Worm (Caenorhabditis elegans) whole organism, L3 larva: ENCODE results near the gene nep-21.

Experiments
- ama-1 ChIP-seq: fragments of 150-350 bp; optimal IDR thresholded peaks from 2 replicates; lab custom pipeline; 2018
- ceh-28 ChIP-seq: fragments of 150-350 bp; optimal IDR thresholded peaks from 2 replicates; lab custom pipeline; 2014; ENCODE audit warnings: missing biosample characterization, missing genetic modification reagents, missing genetic modification characterization
- daf-12 ChIP-seq: fragments of 150-350 bp; optimal IDR thresholded peaks from 2 replicates; lab custom pipeline; 2014; ENCODE audit warnings: missing biosample characterization, missing genetic modification reagents, missing genetic modification characterization
- jun-1 ChIP-seq: fragments of 150-350 bp; optimal IDR thresholded peaks from 2 replicates; lab custom pipeline; 2014; ENCODE audit warnings: missing biosample characterization, missing genetic modification reagents, missing genetic modification characterization
- nhr-11 ChIP-seq: fragments of 150-350 bp; optimal IDR thresholded peaks from 2 replicates; lab custom pipeline; 2014; ENCODE audit warnings: missing biosample characterization, missing genetic modification characterization
- nhr-25 ChIP-seq: sonication (generic microtip); optimal IDR thresholded peaks from 2 replicates; lab custom pipeline; 2017; ENCODE audit warnings: missing biosample characterization, missing genetic modification characterization
- nhr-28 ChIP-seq: fragments of 150-350 bp; optimal IDR thresholded peaks from 2 replicates; lab custom pipeline; 2014; ENCODE audit warnings: missing biosample characterization, missing genetic modification characterization
- nhr-77 ChIP-seq: fragments of 150-350 bp; optimal IDR thresholded peaks from 2 replicates; lab custom pipeline; 2014; ENCODE audit warnings: missing biosample characterization, missing genetic modification characterization
- snpc-4 ChIP-seq: fragments of 150-350 bp; optimal IDR thresholded peaks from 2 replicates; lab custom pipeline; 2014; ENCODE audit warnings: missing biosample characterization, missing genetic modification characterization
- zag-1 ChIP-seq: fragments of 150-350 bp; optimal IDR thresholded peaks from 2 replicates; lab custom pipeline; 2014; ENCODE audit warnings: missing biosample characterization, missing genetic modification characterization
- ztf-4 ChIP-seq: fragments of 150-350 bp; optimal IDR thresholded peaks from 2 replicates; lab custom pipeline; 2014; ENCODE audit warnings: missing biosample characterization, missing genetic modification characterization

- no peak for TF ChIP-seq nhr-28
- no peak for TF ChIP-seq zag-1 (tag; lab: Kevin White, UChicago)
- TF ChIP-seq ama-1 (lab: Kevin White, UChicago) = no peak
- TF ChIP-seq nhr-25 (tag; lab: Kevin White, UChicago) = no peak
- no peak for TF ChIP-seq snpc-4
- TF ChIP-seq nhr-11 = no peak
- TF ChIP-seq ceh-28 (tag; lab: Kevin White, UChicago) = no peak
- TF ChIP-seq daf-12 (tag; lab: Kevin White, UChicago) = no peak
- no peak for TF ChIP-seq ztf-4 (tag; lab: Kevin White, UChicago)
- TF ChIP-seq jun-1 (tag; lab: Kevin White, UChicago) = no peak
- TF ChIP-seq nhr-77 (tag; lab: Kevin White, UChicago) = no peak
These were observed 30.5 kb upstream of the nep-21 start, which contains the start of gene sre-8 for ce11 chrV:14256813-14257212.
